Worm (Caenorhabditis elegans) whole organism, L3 larva: ENCODE results near the gene aptf-4.

ENCODE experiments used
- ceh-82 ChIP-seq: fragments of 150-350 bp; optimal IDR thresholded peaks from 2 replicates; lab custom pipeline; 2014; ENCODE audit warnings: missing biosample characterization, missing genetic modification characterization
- egl-27 ChIP-seq: sonication (generic microtip); optimal IDR thresholded peaks from 4 replicates; lab custom pipeline; 2017; ENCODE audit warnings: missing biosample characterization, missing genetic modification reagents, missing genetic modification characterization
- jun-1 ChIP-seq: fragments of 150-350 bp; optimal IDR thresholded peaks from 2 replicates; lab custom pipeline; 2014; ENCODE audit warnings: missing biosample characterization, missing genetic modification reagents, missing genetic modification characterization
- nfya-1 ChIP-seq: sonication (generic microtip); optimal IDR thresholded peaks from 2 replicates; lab custom pipeline; 2017; ENCODE audit warnings: missing genetic modification characterization, mild to moderate bottlenecking, missing compliant biosample characterization, antibody characterized with exemption, moderate library complexity; ENCODE audit not compliant: insufficient read depth
- ztf-4 ChIP-seq: fragments of 150-350 bp; optimal IDR thresholded peaks from 2 replicates; lab custom pipeline; 2014; ENCODE audit warnings: missing biosample characterization, missing genetic modification characterization

ce11 chrII:8568234-8568969 is 22.4 kb upstream of the aptf-4 start:
- no peak for TF ChIP-seq ceh-82
- TF ChIP-seq ztf-4 (tag; lab: Kevin White, UChicago) = no peak
- no peak for TF ChIP-seq jun-1 (tag; lab: Kevin White, UChicago)
- no peak for TF ChIP-seq egl-27 (tag; lab: Kevin White, UChicago)
- no peak for TF ChIP-seq nfya-1 (tag; lab: Kevin White, UChicago)
